Worm (Caenorhabditis elegans): ENCODE measurements around the gene smi-1.

smi-1 gene

ce11 chrIII:1852126-1852717 lies 25.9 kb upstream of the smi-1 start:
- no peak for TF ChIP-seq ces-1 (GFP tag; optimal IDR thresholded peaks at IDR 0.05)
- no peak for TF ChIP-seq ceh-83 (GFP tag; optimal IDR thresholded peaks at IDR 0.05)
- no peak for TF ChIP-seq nhr-76 (tag; optimal IDR thresholded peaks at IDR 0.05)
- TF ChIP-seq unc-62 (GFP tag; optimal IDR thresholded peaks at IDR 0.05), result no peak
- TF ChIP-seq cnd-1 (tag; optimal IDR thresholded peaks at IDR 0.05), result no peak
- no peak for TF ChIP-seq ceh-39 (tag; optimal IDR thresholded peaks at IDR 0.05)
- TF ChIP-seq mab-5 (tag; optimal IDR thresholded peaks at IDR 0.05), result no peak
- no peak for TF ChIP-seq pha-4 (tag; optimal IDR thresholded peaks at IDR 0.05)
- TF ChIP-seq hlh-1 (tag; optimal IDR thresholded peaks at IDR 0.05), result no peak
- TF ChIP-seq lsy-2 (tag; optimal IDR thresholded peaks at IDR 0.05), result no peak
- no peak for TF ChIP-seq mep-1 (tag; optimal IDR thresholded peaks at IDR 0.05)
- TF ChIP-seq zip-8 (tag; optimal IDR thresholded peaks at IDR 0.05), result no peak

DNA sequence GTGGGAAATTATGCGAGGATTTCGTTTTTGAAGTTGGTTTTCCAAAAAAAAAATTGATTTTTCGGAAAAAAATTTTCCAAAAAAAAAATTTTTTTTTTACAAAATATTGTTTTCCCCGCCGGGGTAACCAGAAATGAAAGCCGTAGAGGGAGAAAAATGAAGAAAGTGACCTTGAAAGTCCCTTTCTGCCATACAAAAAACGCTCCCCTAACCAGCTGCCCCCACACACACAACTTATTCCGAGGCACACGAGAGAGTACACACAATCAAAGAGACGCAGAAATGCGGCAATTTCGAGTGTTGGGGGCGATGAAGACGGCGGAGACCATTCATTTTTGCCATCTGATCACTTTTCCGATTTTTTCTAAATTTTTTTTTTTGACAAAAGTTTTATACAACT lies 24.2 kb upstream of the smi-1 start:
- TF ChIP-seq unc-62 (GFP tag; optimal IDR thresholded peaks at IDR 0.05) (no peak), pha-4 (tag; optimal IDR thresholded peaks at IDR 0.05) (no peak)

ce11 chrIII:1855092-1855491 lies 23.1 kb upstream of the smi-1 start, which contains the start of gene hlh-33:
Gene hlh-33, plus strand, starts transcription at chrIII:1855392.
- TF ChIP-seq nhr-12 (tag; optimal IDR thresholded peaks at IDR 0.05), result no peak
- no peak for TF ChIP-seq ceh-43 (GFP tag; optimal IDR thresholded peaks at IDR 0.05)
- no peak for TF ChIP-seq mab-5 (tag; optimal IDR thresholded peaks at IDR 0.05)
- no peak for TF ChIP-seq ham-2 (GFP tag; optimal IDR thresholded peaks at IDR 0.05)
- TF ChIP-seq nhr-76 (tag; optimal IDR thresholded peaks at IDR 0.05), result no peak
- TF ChIP-seq flh-1 (GFP tag; optimal IDR thresholded peaks at IDR 0.05), result no peak
- no peak for TF ChIP-seq sem-2 (GFP tag; optimal IDR thresholded peaks at IDR 0.05)
- TF ChIP-seq bed-3 (GFP tag; optimal IDR thresholded peaks at IDR 0.05), result no peak
- no peak for TF ChIP-seq unc-39 (tag; optimal IDR thresholded peaks at IDR 0.05)
- TF ChIP-seq elt-1 (tag; optimal IDR thresholded peaks at IDR 0.05; ENCODE audit: borderline replicate concordance, insufficient read depth), result no peak
- no peak for TF ChIP-seq hlh-1 (tag; optimal IDR thresholded peaks at IDR 0.05)

DNA sequence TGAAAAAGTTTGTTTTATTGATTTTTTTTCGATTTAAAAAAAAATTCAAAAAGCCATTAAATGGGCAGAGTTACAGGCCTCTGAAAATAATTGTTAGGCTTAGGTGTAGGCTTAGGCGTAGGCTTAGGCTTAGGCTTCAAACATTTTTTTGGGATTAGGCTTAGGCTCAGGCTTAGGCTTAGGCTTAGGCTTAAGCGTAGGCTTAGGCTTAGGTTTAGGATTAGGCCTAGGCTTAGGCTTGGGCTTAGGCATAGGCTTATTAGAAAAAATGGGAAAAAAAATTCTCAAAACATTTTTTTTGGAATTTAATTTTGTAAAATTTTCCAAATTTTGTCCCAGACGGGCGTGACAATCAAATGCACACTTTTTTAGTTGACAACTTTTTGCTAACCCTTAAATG lies 22.0 kb upstream of the smi-1 start:
- TF ChIP-seq drap-1 (GFP tag; optimal IDR thresholded peaks at IDR 0.05), result no peak
- TF ChIP-seq ces-1 (GFP tag; optimal IDR thresholded peaks at IDR 0.05), result no peak
- TF ChIP-seq elt-1 (tag; optimal IDR thresholded peaks at IDR 0.05; ENCODE audit: borderline replicate concordance, insufficient read depth), result no peak
- no peak for TF ChIP-seq nhr-28 (tag; optimal IDR thresholded peaks at IDR 0.05)
- TF ChIP-seq mep-1 (tag; optimal IDR thresholded peaks at IDR 0.05), result no peak
- no peak for TF ChIP-seq lsy-2 (tag; optimal IDR thresholded peaks at IDR 0.05)
- no peak for TF ChIP-seq snpc-4 (tag; optimal IDR thresholded peaks at IDR 0.05)

DNA sequence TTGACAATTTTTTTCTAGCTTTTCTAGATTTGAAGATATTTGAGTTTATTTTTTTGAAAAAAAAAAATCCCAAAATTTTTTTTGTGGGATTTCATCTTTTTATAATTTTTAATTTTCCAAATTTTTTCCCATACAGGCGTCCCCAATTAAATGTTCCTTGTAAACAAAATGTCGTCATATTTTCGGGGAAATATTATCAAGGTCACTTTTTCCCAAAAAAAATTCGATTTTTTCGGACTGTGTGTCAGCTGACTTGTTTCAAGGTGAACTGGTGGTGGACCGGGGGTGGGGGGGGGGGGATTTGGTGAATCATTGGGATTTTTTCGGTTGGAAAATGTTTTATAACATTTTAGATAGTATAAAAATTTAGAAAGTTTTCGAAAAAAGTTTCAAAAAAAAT lies 21.5 kb upstream of the smi-1 start:
- TF ChIP-seq ceh-39 (tag; optimal IDR thresholded peaks at IDR 0.05), result no peak
- no peak for TF ChIP-seq nhr-2 (tag; optimal IDR thresholded peaks at IDR 0.05)
- no peak for TF ChIP-seq lin-13 (tag; optimal IDR thresholded peaks at IDR 0.05)
- TF ChIP-seq pha-4 (tag; optimal IDR thresholded peaks at IDR 0.05), result no peak
- TF ChIP-seq lin-32 (GFP tag; optimal IDR thresholded peaks at IDR 0.05), result no peak
- no peak for TF ChIP-seq flh-1 (GFP tag; optimal IDR thresholded peaks at IDR 0.05)
- TF ChIP-seq drap-1 (GFP tag; optimal IDR thresholded peaks at IDR 0.05), result no peak
- no peak for TF ChIP-seq ces-1 (GFP tag; optimal IDR thresholded peaks at IDR 0.05)

DNA sequence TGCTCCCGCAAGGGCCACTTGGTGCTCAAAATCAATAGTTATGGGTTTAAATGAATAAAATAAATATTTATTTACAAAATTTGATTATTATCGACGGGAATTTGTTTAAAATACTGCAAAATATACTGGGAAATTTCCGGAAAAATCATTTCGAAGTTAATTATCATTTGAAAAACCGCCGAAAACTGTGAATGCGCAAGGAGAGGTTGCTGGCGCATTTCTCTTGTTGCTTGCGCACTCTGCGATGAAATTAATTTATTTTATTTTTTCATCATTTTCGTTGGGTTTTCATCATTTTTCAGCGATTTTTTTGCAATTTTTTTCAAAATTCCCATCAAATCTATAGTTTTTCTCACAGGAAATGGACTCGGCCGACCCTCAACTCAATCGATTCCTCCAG lies 18.6 kb upstream of the smi-1 start, which contains the start of gene ddp-1:
Gene ddp-1 (plus strand): TSS at position 357 of the 400 bp plus-strand sequence.
- TF ChIP-seq hlh-1 (tag; optimal IDR thresholded peaks at IDR 0.05), result peak; percentile 25
- peak; percentile 84 for TF ChIP-seq lsy-2 (tag; optimal IDR thresholded peaks at IDR 0.05)
- no peak for TF ChIP-seq elt-1 (tag; optimal IDR thresholded peaks at IDR 0.05; ENCODE audit: borderline replicate concordance, insufficient read depth)
- peak; percentile 85 for TF ChIP-seq ceh-43 (GFP tag; optimal IDR thresholded peaks at IDR 0.05)
- no peak for TF ChIP-seq elt-3 (tag; optimal IDR thresholded peaks at IDR 0.05)
- peak; percentile 87 for TF ChIP-seq cnd-1 (tag; optimal IDR thresholded peaks at IDR 0.05)
- no peak for TF ChIP-seq snpc-4 (tag; optimal IDR thresholded peaks at IDR 0.05)
- TF ChIP-seq blmp-1 (tag; optimal IDR thresholded peaks at IDR 0.05), result no peak
- peak; percentile 73 for TF ChIP-seq ceh-39 (tag; optimal IDR thresholded peaks at IDR 0.05)
- TF ChIP-seq nhr-12 (tag; optimal IDR thresholded peaks at IDR 0.05), result no peak
- TF ChIP-seq unc-39 (tag; optimal IDR thresholded peaks at IDR 0.05), result no peak
- TF ChIP-seq sem-2 (GFP tag; optimal IDR thresholded peaks at IDR 0.05), result peak; percentile 21
- TF ChIP-seq tbx-8 (GFP tag; optimal IDR thresholded peaks at IDR 0.05), result peak; percentile 52
- TF ChIP-seq nhr-28 (tag; optimal IDR thresholded peaks at IDR 0.05), result no peak
- TF ChIP-seq flh-1 (GFP tag; optimal IDR thresholded peaks at IDR 0.05), result peak; percentile 54
- TF ChIP-seq nhr-2 (tag; optimal IDR thresholded peaks at IDR 0.05), result peak; percentile 2
- peak; percentile 89 for TF ChIP-seq mls-2 (tag; optimal IDR thresholded peaks at IDR 0.05)
- TF ChIP-seq ham-2 (GFP tag; optimal IDR thresholded peaks at IDR 0.05), result peak; percentile 30
- TF ChIP-seq ceh-83 (GFP tag; optimal IDR thresholded peaks at IDR 0.05), result peak; percentile 83
- TF ChIP-seq unc-62 (GFP tag; optimal IDR thresholded peaks at IDR 0.05), result peak; percentile 6
- TF ChIP-seq nhr-76 (tag; optimal IDR thresholded peaks at IDR 0.05), result no peak
- peak; percentile 70 for TF ChIP-seq nhr-237 (tag; optimal IDR thresholded peaks at IDR 0.05)
- peak; percentile 83 for TF ChIP-seq drap-1 (GFP tag; optimal IDR thresholded peaks at IDR 0.05)
- peak; percentile 59 for TF ChIP-seq lin-32 (GFP tag; optimal IDR thresholded peaks at IDR 0.05)
- TF ChIP-seq mep-1 (tag; optimal IDR thresholded peaks at IDR 0.05), result peak; percentile 97
- peak; percentile 16 for TF ChIP-seq mab-5 (tag; optimal IDR thresholded peaks at IDR 0.05)
- peak; percentile 86 for TF ChIP-seq M03D4.4 (tag; optimal IDR thresholded peaks at IDR 0.05)
- TF ChIP-seq bed-3 (GFP tag; optimal IDR thresholded peaks at IDR 0.05), result peak; percentile 71
- peak; percentile 83 for TF ChIP-seq pha-4 (tag; optimal IDR thresholded peaks at IDR 0.05)
- TF ChIP-seq unc-120 (tag; optimal IDR thresholded peaks at IDR 0.05; ENCODE audit: poor library complexity, severe bottlenecking), result peak; percentile 67
- no peak for TF ChIP-seq zip-8 (tag; optimal IDR thresholded peaks at IDR 0.05)
- peak; percentile 88 for TF ChIP-seq ces-1 (GFP tag; optimal IDR thresholded peaks at IDR 0.05)
- TF ChIP-seq sptf-1 (tag; optimal IDR thresholded peaks at IDR 0.05), result peak; percentile 95
